Fruit fly (Drosophila melanogaster) whole organism, wandering third instar larva: ENCODE measurements around the gene Ac78C.

ENCODE experiments used
- Abd-B ChIP-seq: fragments of >200 bp; optimal IDR thresholded peaks from 2 replicates; lab custom pipeline; 2017; ENCODE audit warnings: missing biosample characterization, missing genetic modification characterization
- CG32264 ChIP-seq: fragments of 200-800 bp; sonication (Bioruptor generic); optimal IDR thresholded peaks from 2 replicates; lab custom pipeline; 2016; ENCODE audit warnings: missing biosample characterization, missing genetic modification characterization
- CG9705 ChIP-seq: fragments of 200-800 bp; sonication (Bioruptor generic); optimal IDR thresholded peaks from 2 replicates; lab custom pipeline; 2018; ENCODE audit warnings: missing biosample characterization, mild to moderate bottlenecking, missing genetic modification characterization
- CrebA ChIP-seq: fragments of 200-800 bp; sonication (Bioruptor generic); optimal IDR thresholded peaks from 2 replicates; lab custom pipeline; 2016; ENCODE audit warnings: missing biosample characterization, mild to moderate bottlenecking, missing genetic modification characterization, borderline replicate concordance
- Dfd ChIP-seq: fragments of >200 bp; optimal IDR thresholded peaks from 2 replicates; lab custom pipeline; 2017; ENCODE audit warnings: missing biosample characterization, missing genetic modification characterization
- Dif ChIP-seq: fragments of 200-275, 200-300 bp; sonication (Bioruptor generic); optimal IDR thresholded peaks from 2 replicates; lab custom pipeline; 2018; ENCODE audit warnings: missing biosample characterization, missing genetic modification characterization; ENCODE audit not compliant: partially characterized antibody
- HLH106 ChIP-seq: fragments of 200-800 bp; optimal IDR thresholded peaks from 3 replicates; lab custom pipeline; 2019; ENCODE audit warnings: missing biosample characterization, mild to moderate bottlenecking, missing genetic modification characterization, moderate library complexity
- Hnf4 ChIP-seq: fragments of 200-800 bp; sonication (Bioruptor generic); optimal IDR thresholded peaks from 2 replicates; lab custom pipeline; 2016; ENCODE audit warnings: missing biosample characterization, mild to moderate bottlenecking, missing genetic modification characterization
- Hr78 ChIP-seq: fragments of >200 bp; optimal IDR thresholded peaks from 2 replicates; lab custom pipeline; 2017; ENCODE audit warnings: missing biosample characterization, missing genetic modification characterization
- Jra ChIP-seq: sonication (Bioruptor generic); optimal IDR thresholded peaks from 2 replicates; lab custom pipeline; 2016; ENCODE audit warnings: missing biosample characterization, missing genetic modification characterization
- Mio ChIP-seq: sonication (Bioruptor generic); optimal IDR thresholded peaks from 2 replicates; lab custom pipeline; 2016; ENCODE audit warnings: missing biosample characterization, missing genetic modification characterization
- Myc ChIP-seq: fragments of >200 bp; optimal IDR thresholded peaks from 2 replicates; lab custom pipeline; 2017
- OdsH ChIP-seq: fragments of 200-800 bp; sonication (Bioruptor generic); optimal IDR thresholded peaks from 2 replicates; lab custom pipeline; 2016; ENCODE audit warnings: missing biosample characterization, mild to moderate bottlenecking, missing genetic modification characterization
- Rel ChIP-seq, 2 experiments: fragments of 200-800 bp; sonication (Bioruptor generic) in 1 of 2; optimal IDR thresholded peaks; 2 replicates in 1 of 2; 3 replicates in 1 of 2; lab custom pipeline; 2016 to 2019; ENCODE audit warnings: mild to moderate bottlenecking in 2 of 2, missing biosample characterization in 2 of 2, missing genetic modification characterization in 2 of 2, moderate library complexity in 1 of 2
- Sp1 ChIP-seq: fragments of 200-800 bp; sonication (Bioruptor generic); optimal IDR thresholded peaks from 3 replicates; lab custom pipeline; 2019; ENCODE audit warnings: missing biosample characterization, mild to moderate bottlenecking, missing genetic modification characterization, moderate library complexity
- Vsx2 ChIP-seq: fragments of 200-300, 225-300 bp; sonication (Bioruptor generic); optimal IDR thresholded peaks from 2 replicates; lab custom pipeline; 2018; ENCODE audit warnings: missing biosample characterization, missing genetic modification characterization; ENCODE audit not compliant: partially characterized antibody
- br ChIP-seq: fragments of 200-800 bp; sonication (Bioruptor generic); optimal IDR thresholded peaks from 2 replicates; lab custom pipeline; 2016; ENCODE audit warnings: missing biosample characterization, missing genetic modification characterization
- dl ChIP-seq, 2 experiments: fragments of 175-275, 200-275 bp in 1 of 2; fragments of 200-275 bp in 1 of 2; sonication (Bioruptor generic); optimal IDR thresholded peaks; lab custom pipeline; 2018; ENCODE audit warnings: mild to moderate bottlenecking in 2 of 2, missing biosample characterization in 2 of 2, missing genetic modification characterization in 2 of 2, moderate library complexity in 2 of 2; ENCODE audit not compliant: partially characterized antibody in 2 of 2, insufficient read depth in 1 of 2
- dmrt93B ChIP-seq: fragments of 200-800 bp; sonication (Bioruptor generic); optimal IDR thresholded peaks from 2 replicates; lab custom pipeline; 2018; ENCODE audit warnings: missing biosample characterization, mild to moderate bottlenecking, missing genetic modification characterization
- dsf ChIP-seq: sonication (Bioruptor generic); optimal IDR thresholded peaks from 2 replicates; lab custom pipeline; 2016; ENCODE audit warnings: missing biosample characterization, missing genetic modification characterization, borderline replicate concordance
- h ChIP-seq: fragments of 200-800 bp; sonication (Bioruptor generic); optimal IDR thresholded peaks from 3 replicates; lab custom pipeline; 2016; ENCODE audit warnings: missing biosample characterization, mild to moderate bottlenecking, missing genetic modification characterization
- jim ChIP-seq: fragments of 175-275, 200-325 bp; sonication (Bioruptor generic); optimal IDR thresholded peaks from 2 replicates; lab custom pipeline; 2016; ENCODE audit warnings: missing biosample characterization, mild to moderate bottlenecking, missing genetic modification characterization
- pan ChIP-seq: fragments of >200 bp; optimal IDR thresholded peaks from 2 replicates; lab custom pipeline; 2017
- rgr ChIP-seq: fragments of 200-800 bp; sonication (Bioruptor generic); optimal IDR thresholded peaks from 3 replicates; lab custom pipeline; 2016; ENCODE audit warnings: missing biosample characterization, mild to moderate bottlenecking, missing genetic modification characterization
- tai ChIP-seq: sonication (Bioruptor generic); optimal IDR thresholded peaks from 2 replicates; lab custom pipeline; 2016; ENCODE audit warnings: missing biosample characterization, missing genetic modification characterization
- usp ChIP-seq: fragments of >200 bp; optimal IDR thresholded peaks from 2 replicates; lab custom pipeline; 2017; ENCODE audit warnings: missing biosample characterization, missing genetic modification characterization
- woc ChIP-seq: sonication (Bioruptor generic); optimal IDR thresholded peaks from 2 replicates; lab custom pipeline; 2016; ENCODE audit warnings: missing biosample characterization, mild to moderate bottlenecking, missing genetic modification characterization

Ac78C gene

DNA sequence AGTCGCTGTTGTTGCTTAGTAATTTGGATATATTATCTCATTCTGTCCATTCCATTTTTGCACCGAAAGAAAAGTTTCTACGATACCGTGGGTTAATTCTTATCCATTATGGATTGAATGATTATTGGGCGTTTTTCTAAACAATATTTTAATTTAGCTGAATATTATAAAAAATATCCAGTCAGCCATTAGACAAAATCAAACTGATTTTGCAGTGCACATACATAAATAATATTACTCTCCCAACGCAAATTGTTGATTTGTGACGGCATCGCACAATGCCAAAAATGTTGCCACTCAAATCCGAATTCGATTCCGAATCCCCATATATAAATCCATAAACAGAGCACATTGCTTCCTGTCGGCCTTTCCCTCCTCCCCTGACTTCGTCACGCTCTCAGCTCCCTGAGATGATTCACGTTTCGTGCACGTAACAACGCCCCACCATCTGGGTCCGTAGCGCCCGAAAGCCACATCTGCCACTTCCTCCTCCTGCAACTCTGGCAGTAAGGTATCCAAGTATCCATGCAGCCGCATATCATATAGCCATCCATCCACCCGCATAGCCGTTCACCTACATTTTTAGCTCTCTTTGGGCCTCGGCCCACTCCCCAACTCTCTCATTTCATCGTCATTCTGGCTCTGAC lies 5.3 kb upstream of the Ac78C start (continued):
- TF ChIP-seq Myc = no peak
- TF ChIP-seq jim (GFP tag; lab: Kevin White, UChicago) = no peak
- TF ChIP-seq pan (lab: Kevin White, UChicago) = no peak
- TF ChIP-seq CG32264 (GFP tag; lab: Kevin White, UChicago) = no peak
- TF ChIP-seq CrebA (GFP tag; lab: Kevin White, UChicago) = no peak
- no peak for TF ChIP-seq Rel (GFP tag; optimal IDR thresholded peaks at IDR 0.05; lab: Kevin White, UChicago)
- TF ChIP-seq Rel (tag; optimal IDR thresholded peaks at IDR 0.05; lab: Kevin White, UChicago) = no peak
- no peak for TF ChIP-seq Hr78 (GFP tag; lab: Kevin White, UChicago)
- TF ChIP-seq Vsx2 (GFP tag; lab: Kevin White, UChicago) = no peak
- TF ChIP-seq Mio (GFP tag; lab: Kevin White, UChicago) = no peak
- no peak for TF ChIP-seq Hnf4 (GFP tag; lab: Kevin White, UChicago)
- TF ChIP-seq dsf (GFP tag; lab: Kevin White, UChicago) = no peak
- TF ChIP-seq Jra (GFP tag; lab: Kevin White, UChicago) = no peak
- TF ChIP-seq, all 38 proteins: peak for 13

dm6 chr3L:21176276-21176934 lies 4.7 kb upstream of the Ac78C start:
- TF ChIP-seq usp (GFP tag; lab: Kevin White, UChicago) (no peak), CrebA (GFP tag; lab: Kevin White, UChicago) (no peak), h (GFP tag; lab: Kevin White, UChicago) (no peak), OdsH (GFP tag; lab: Kevin White, UChicago) (no peak), HLH106 (tag; lab: Kevin White, UChicago) (no peak), CG32264 (GFP tag; lab: Kevin White, UChicago) (no peak), Rel (GFP tag; optimal IDR thresholded peaks at IDR 0.05; lab: Kevin White, UChicago) (no peak), Rel (tag; optimal IDR thresholded peaks at IDR 0.05; lab: Kevin White, UChicago) (no peak), dmrt93B (GFP tag; lab: Kevin White, UChicago) (no peak), Myc (no peak), dl (GFP tag; optimal IDR thresholded peaks at IDR 0.05; lab: Kevin White, UChicago; ENCODE audit: insufficient read depth in 1 of 2, partially characterized antibody in 2 of 2) (no peak), Jra (GFP tag; lab: Kevin White, UChicago) (no peak)

DNA sequence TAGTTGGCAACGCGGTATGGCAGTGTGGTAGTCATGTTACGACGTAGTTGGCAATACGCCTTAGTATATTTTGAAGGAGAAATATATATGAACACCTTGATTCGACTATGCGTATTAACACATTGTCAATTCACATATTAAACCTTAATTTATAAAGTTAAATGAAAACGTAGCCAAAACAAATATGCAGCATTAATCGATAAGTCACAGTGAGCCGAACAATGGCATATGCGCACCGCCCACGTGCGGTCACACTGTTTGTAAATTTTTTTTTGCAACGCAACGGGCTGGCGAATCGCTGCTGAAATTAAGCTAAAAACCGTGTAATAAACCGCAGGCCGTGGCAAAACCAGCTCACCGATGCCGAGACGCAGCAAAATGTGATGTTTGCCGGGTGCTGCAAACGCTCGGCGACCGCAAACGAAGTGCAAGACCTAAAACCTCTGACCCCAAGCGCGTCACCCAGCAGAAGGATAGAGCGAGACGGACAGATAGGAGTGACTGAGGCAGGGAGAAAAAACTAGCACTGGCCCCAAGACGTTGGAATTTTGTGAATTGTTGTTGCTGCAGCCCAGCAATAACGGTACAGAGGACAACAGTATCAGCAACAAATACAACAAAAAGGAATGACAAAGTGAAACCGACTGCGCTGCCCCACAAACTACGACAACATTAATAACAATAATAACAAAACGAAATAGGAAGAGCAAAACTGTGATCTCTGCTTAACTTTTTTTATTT lies 4.0 kb upstream of the Ac78C start:
- TF ChIP-seq pan (lab: Kevin White, UChicago) = no peak
- TF ChIP-seq tai = no peak
- TF ChIP-seq Abd-B = no peak
- peak; percentile 17 for TF ChIP-seq br (GFP tag; lab: Kevin White, UChicago)
- no peak for TF ChIP-seq usp (GFP tag; lab: Kevin White, UChicago)
- TF ChIP-seq rgr (GFP tag; lab: Kevin White, UChicago) = no peak
- no peak for TF ChIP-seq Hr78 (GFP tag; lab: Kevin White, UChicago)
- peak; percentile 84 for TF ChIP-seq Myc
- TF ChIP-seq jim (GFP tag; lab: Kevin White, UChicago) = no peak
- TF ChIP-seq OdsH (GFP tag; lab: Kevin White, UChicago) = no peak
- TF ChIP-seq CG9705 = no peak
- no peak for TF ChIP-seq Vsx2 (GFP tag; lab: Kevin White, UChicago)
- TF ChIP-seq Sp1 = peak; percentile 5
- TF ChIP-seq Rel (GFP tag; optimal IDR thresholded peaks at IDR 0.05; lab: Kevin White, UChicago) = no peak
- peak; percentile 79 for TF ChIP-seq Rel (tag; optimal IDR thresholded peaks at IDR 0.05; lab: Kevin White, UChicago)

DNA sequence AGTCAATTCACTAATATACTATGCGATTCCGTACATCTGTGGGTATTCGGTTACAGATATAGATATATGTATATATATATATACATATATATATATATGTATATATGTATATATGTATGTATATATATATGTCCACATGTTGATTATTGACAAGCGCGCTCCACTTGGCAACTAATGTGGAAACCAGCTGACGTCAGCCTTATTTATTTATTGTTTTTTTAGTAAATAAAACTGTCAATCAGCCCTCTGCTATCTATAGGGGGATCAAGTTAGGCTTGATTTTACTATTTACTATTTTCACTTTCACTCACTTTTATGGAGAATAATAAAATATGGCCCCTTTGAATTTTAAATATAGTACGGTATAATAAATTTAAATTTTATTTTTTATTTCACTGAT lies 3.2 kb upstream of the Ac78C start:
- no peak for TF ChIP-seq woc (GFP tag; lab: Kevin White, UChicago)
- no peak for TF ChIP-seq Dif (GFP tag; lab: Kevin White, UChicago)
- no peak for TF ChIP-seq CG9705
- no peak for TF ChIP-seq Dfd (GFP tag; lab: Kevin White, UChicago)
